Worm (Caenorhabditis elegans) whole organism, late embryonic: ENCODE data around the gene W05E10.5.

Experiments
- C08G9.2 ChIP-seq: sonication (generic microtip); optimal IDR thresholded peaks from 2 replicates; lab custom pipeline; 2016; ENCODE audit warnings: mild to moderate bottlenecking, missing genetic modification characterization, moderate library complexity, missing compliant biosample characterization
- C38D4.7 ChIP-seq: fragments of 200-800 bp; sonication (Bioruptor generic); optimal IDR thresholded peaks from 2 replicates; lab custom pipeline; 2018; ENCODE audit warnings: mild to moderate bottlenecking, missing genetic modification characterization, moderate library complexity, missing compliant biosample characterization
- Y22D7AL.16 ChIP-seq: sonication (generic microtip); optimal IDR thresholded peaks from 2 replicates; lab custom pipeline; 2016; ENCODE audit warnings: missing genetic modification characterization, missing compliant biosample characterization
- ahr-1 ChIP-seq: sonication (generic microtip); optimal IDR thresholded peaks from 2 replicates; lab custom pipeline; 2016; ENCODE audit warnings: missing genetic modification characterization, missing compliant biosample characterization
- ama-1 ChIP-seq: fragments of 150-350 bp; optimal IDR thresholded peaks from 2 replicates; lab custom pipeline; 2014
- ceh-14 ChIP-seq: sonication (generic microtip); optimal IDR thresholded peaks from 2 replicates; lab custom pipeline; 2016; ENCODE audit warnings: missing genotype, missing genetic modification characterization, missing compliant biosample characterization
- ceh-19 ChIP-seq: fragments of 200-800 bp; sonication (Bioruptor generic); optimal IDR thresholded peaks from 2 replicates; lab custom pipeline; 2018; ENCODE audit warnings: mild to moderate bottlenecking, missing genetic modification characterization, missing compliant biosample characterization
- ceh-24 ChIP-seq: sonication (generic microtip); optimal IDR thresholded peaks from 2 replicates; lab custom pipeline; 2016; ENCODE audit warnings: mild to moderate bottlenecking, missing genetic modification characterization, missing compliant biosample characterization
- ceh-45 ChIP-seq: fragments of 200-800 bp; sonication (Bioruptor generic); IDR thresholded peaks from 2 replicates; pipeline ENCODE4 v1.3.6; 2022; ENCODE audit warnings: missing genetic modification reagents, missing genetic modification characterization, missing compliant biosample characterization
- che-1 ChIP-seq: sonication (generic microtip); optimal IDR thresholded peaks from 2 replicates; lab custom pipeline; 2016; ENCODE audit warnings: mild to moderate bottlenecking, missing genetic modification characterization, missing compliant biosample characterization
- dve-1 ChIP-seq: sonication (generic microtip); optimal IDR thresholded peaks from 2 replicates; lab custom pipeline; 2017; ENCODE audit warnings: antibody characterized with exemption, mild to moderate bottlenecking, missing genetic modification characterization, missing compliant biosample characterization
- elt-2 ChIP-seq: sonication (generic microtip); optimal IDR thresholded peaks from 2 replicates; lab custom pipeline; 2016; ENCODE audit warnings: missing genetic modification reagents, missing genetic modification characterization, missing compliant biosample characterization
- ets-4 ChIP-seq: sonication (generic microtip); optimal IDR thresholded peaks from 2 replicates; lab custom pipeline; 2016; ENCODE audit warnings: missing genetic modification characterization, missing compliant biosample characterization
- fax-1 ChIP-seq: sonication (generic microtip); optimal IDR thresholded peaks from 2 replicates; lab custom pipeline; 2016; ENCODE audit warnings: missing genotype, missing genetic modification characterization, missing compliant biosample characterization
- fkh-10 ChIP-seq: fragments of 150-350 bp; optimal IDR thresholded peaks from 2 replicates; lab custom pipeline; 2014; ENCODE audit warnings: missing biosample characterization, missing genetic modification reagents, missing genetic modification characterization
- fkh-6 ChIP-seq: sonication (generic microtip); optimal IDR thresholded peaks from 2 replicates; lab custom pipeline; 2016; ENCODE audit warnings: missing genetic modification characterization, missing compliant biosample characterization
- gmeb-2 ChIP-seq: sonication (generic microtip); optimal IDR thresholded peaks from 2 replicates; lab custom pipeline; 2016; ENCODE audit warnings: missing genetic modification characterization, inconsistent platforms, missing compliant biosample characterization
- hlh-13 ChIP-seq: fragments of 200-800 bp; sonication (Bioruptor generic); optimal IDR thresholded peaks from 2 replicates; lab custom pipeline; 2018; ENCODE audit warnings: mild to moderate bottlenecking, missing genetic modification characterization, missing compliant biosample characterization
- hlh-15 ChIP-seq: sonication (generic microtip); optimal IDR thresholded peaks from 2 replicates; lab custom pipeline; 2016; ENCODE audit warnings: missing genetic modification characterization, missing compliant biosample characterization
- lim-6 ChIP-seq: sonication (generic microtip); optimal IDR thresholded peaks from 2 replicates; lab custom pipeline; 2016; ENCODE audit warnings: missing genetic modification characterization, missing compliant biosample characterization
- madf-2 ChIP-seq: sonication (generic microtip); optimal IDR thresholded peaks from 2 replicates; lab custom pipeline; 2017; ENCODE audit warnings: missing genetic modification characterization, missing compliant biosample characterization
- mec-3 ChIP-seq: sonication (generic microtip); optimal IDR thresholded peaks from 2 replicates; lab custom pipeline; 2016; ENCODE audit warnings: borderline replicate concordance, missing genetic modification characterization, missing compliant biosample characterization
- nfya-1 ChIP-seq: sonication (generic microtip); optimal IDR thresholded peaks from 2 replicates; lab custom pipeline; 2017; ENCODE audit warnings: missing genetic modification characterization, mild to moderate bottlenecking, missing compliant biosample characterization, antibody characterized with exemption, moderate library complexity
- nhr-11 ChIP-seq: fragments of 150-350 bp; optimal IDR thresholded peaks from 2 replicates; lab custom pipeline; 2014; ENCODE audit warnings: missing biosample characterization, missing genetic modification characterization
- odd-2 ChIP-seq: sonication (generic microtip); optimal IDR thresholded peaks from 2 replicates; lab custom pipeline; 2017; ENCODE audit warnings: antibody characterized with exemption, mild to moderate bottlenecking, missing genetic modification characterization, missing compliant biosample characterization
- pax-1 ChIP-seq: fragments of 150-350 bp; optimal IDR thresholded peaks from 2 replicates; lab custom pipeline; 2014; ENCODE audit warnings: missing biosample characterization, missing genetic modification characterization
- pha-2 ChIP-seq: sonication (generic microtip); optimal IDR thresholded peaks from 2 replicates; lab custom pipeline; 2017; ENCODE audit warnings: mild to moderate bottlenecking, missing genetic modification characterization, missing compliant biosample characterization
- pha-4 ChIP-seq: fragments of 150-350 bp; optimal IDR thresholded peaks from 2 replicates; lab custom pipeline; 2018; ENCODE audit warnings: missing biosample characterization, missing genetic modification reagents, missing genetic modification characterization
- ref-2 ChIP-seq: sonication (generic microtip); optimal IDR thresholded peaks from 2 replicates; lab custom pipeline; 2016; ENCODE audit warnings: missing genetic modification characterization, missing compliant biosample characterization
- rnt-1 ChIP-seq: sonication (generic microtip); optimal IDR thresholded peaks from 2 replicates; lab custom pipeline; 2016; ENCODE audit warnings: missing genetic modification characterization, missing compliant biosample characterization
- sox-2 ChIP-seq: fragments of 200-800 bp; sonication (Bioruptor generic); IDR thresholded peaks from 2 replicates; pipeline ENCODE4 v1.3.6; 2022; ENCODE audit warnings: missing genetic modification reagents, missing genetic modification characterization, missing compliant biosample characterization
- tbx-2 ChIP-seq: sonication (generic microtip); optimal IDR thresholded peaks from 2 replicates; lab custom pipeline; 2016; ENCODE audit warnings: missing genetic modification characterization, missing compliant biosample characterization
- tbx-7 ChIP-seq: sonication (generic microtip); optimal IDR thresholded peaks from 2 replicates; lab custom pipeline; 2016; ENCODE audit warnings: missing genotype, missing genetic modification characterization, missing compliant biosample characterization
- ttx-3 ChIP-seq: sonication (generic microtip); optimal IDR thresholded peaks from 2 replicates; lab custom pipeline; 2016; ENCODE audit warnings: missing genetic modification reagents, missing genetic modification characterization, missing compliant biosample characterization
- unc-3 ChIP-seq, 2 experiments: fragments of 200-800 bp in 1 of 2; sonication (Bioruptor generic) in 1 of 2; sonication (generic microtip) in 1 of 2; conservative IDR thresholded peaks in 1 of 2; optimal IDR thresholded peaks in 1 of 2; 2 replicates each; pipeline versions ENCODE4 v1.3.6 to Lab custom; 2016 to 2022; ENCODE audit warnings: missing compliant biosample characterization in 2 of 2, missing genetic modification characterization in 2 of 2, missing genetic modification reagents in 1 of 2
- unc-55 ChIP-seq: sonication (generic microtip); optimal IDR thresholded peaks from 2 replicates; lab custom pipeline; 2017; ENCODE audit warnings: missing biosample characterization, missing genetic modification reagents, missing genetic modification characterization
- unc-86 ChIP-seq: sonication (generic microtip); optimal IDR thresholded peaks from 2 replicates; lab custom pipeline; 2016; ENCODE audit warnings: missing genetic modification characterization, missing compliant biosample characterization

Gene W05E10.5

ce11 chrV:11667176-11667575, 28.3 kb downstream of the W05E10.5 start, which contains the start of gene F46F3.3:
Gene F46F3.3, plus strand, starts transcription at chrV:11667476.
- no peak for TF ChIP-seq fax-1 (tag; lab: Kevin White, UChicago)
- TF ChIP-seq madf-2, result no peak
- TF ChIP-seq ceh-45 (GFP tag; lab: Robert Waterston, UW), result no peak
- TF ChIP-seq nhr-11, result no peak
- TF ChIP-seq sox-2 (GFP tag; lab: Robert Waterston, UW), result no peak
- no peak for TF ChIP-seq fkh-10
- no peak for TF ChIP-seq pax-1 (tag; lab: Kevin White, UChicago)
- TF ChIP-seq ahr-1 (tag; lab: Kevin White, UChicago), result no peak
- no peak for TF ChIP-seq unc-3 (GFP tag; conservative IDR thresholded peaks at IDR 0.05; lab: Robert Waterston, UW)
- no peak for TF ChIP-seq unc-3 (tag; optimal IDR thresholded peaks at IDR 0.05; lab: Kevin White, UChicago)
- TF ChIP-seq tbx-7 (tag; lab: Kevin White, UChicago), result no peak
- TF ChIP-seq unc-55 (GFP tag; lab: Kevin White, UChicago), result no peak

ce11 chrV:11664875-11665384, 30.6 kb downstream of the W05E10.5 start, which contains the start of gene ceh-27:
Gene ceh-27, minus strand, starts transcription at chrV:11665102.
- TF ChIP-seq unc-55 (GFP tag; lab: Kevin White, UChicago), result no peak
- no peak for TF ChIP-seq gmeb-2 (tag; lab: Kevin White, UChicago)
- TF ChIP-seq pax-1 (tag; lab: Kevin White, UChicago), result no peak
- TF ChIP-seq ets-4, result no peak
- no peak for TF ChIP-seq ttx-3
- peak; percentile 71 for TF ChIP-seq nfya-1 (tag; lab: Kevin White, UChicago)
- peak; percentile 63 for TF ChIP-seq pha-2
- no peak for TF ChIP-seq sox-2 (GFP tag; lab: Robert Waterston, UW)
- no peak for TF ChIP-seq ama-1 (lab: Kevin White, UChicago)

ce11 chrV:11660566-11660965, 34.9 kb downstream of the W05E10.5 start:
- peak; percentile 43 for TF ChIP-seq pha-2
- TF ChIP-seq C08G9.2 (tag; lab: Kevin White, UChicago), result no peak
- TF ChIP-seq tbx-2 (tag; lab: Kevin White, UChicago), result peak; percentile 39

DNA sequence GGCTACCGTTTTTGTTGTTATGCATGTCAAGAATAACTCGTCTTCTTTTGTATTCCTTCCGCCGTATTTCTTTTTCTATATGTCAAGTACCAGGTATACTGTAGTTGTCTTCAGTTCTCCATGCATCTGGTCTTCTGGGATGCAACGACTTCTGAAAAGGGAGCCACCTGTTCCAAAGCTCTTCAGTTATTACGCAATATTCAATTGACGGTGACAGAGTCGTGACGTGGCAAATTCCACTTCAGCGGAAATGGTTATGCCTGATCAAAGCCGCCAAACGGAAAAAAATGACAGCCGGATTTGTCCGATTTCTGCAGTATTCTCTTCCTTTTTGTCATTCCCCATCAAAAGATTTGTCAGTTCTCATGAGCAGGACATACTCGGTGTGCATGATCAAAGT, 39.0 kb downstream of the W05E10.5 start:
- TF ChIP-seq rnt-1 (tag; lab: Kevin White, UChicago) (no peak), ceh-19 (no peak), C38D4.7 (GFP tag; lab: Kevin White, UChicago) (no peak), unc-55 (GFP tag; lab: Kevin White, UChicago) (no peak), lim-6 (tag; lab: Kevin White, UChicago) (no peak), ahr-1 (tag; lab: Kevin White, UChicago) (no peak), fkh-6 (no peak), sox-2 (GFP tag; lab: Robert Waterston, UW) (no peak), ceh-14 (tag; lab: Kevin White, UChicago) (no peak), ref-2 (tag; lab: Kevin White, UChicago) (no peak), mec-3 (no peak), unc-3 (GFP tag; conservative IDR thresholded peaks at IDR 0.05; lab: Robert Waterston, UW) (no peak), unc-3 (tag; optimal IDR thresholded peaks at IDR 0.05; lab: Kevin White, UChicago) (no peak), dve-1 (tag; lab: Kevin White, UChicago) (no peak), che-1 (tag; lab: Kevin White, UChicago) (no peak), ama-1 (lab: Kevin White, UChicago) (no peak)

DNA sequence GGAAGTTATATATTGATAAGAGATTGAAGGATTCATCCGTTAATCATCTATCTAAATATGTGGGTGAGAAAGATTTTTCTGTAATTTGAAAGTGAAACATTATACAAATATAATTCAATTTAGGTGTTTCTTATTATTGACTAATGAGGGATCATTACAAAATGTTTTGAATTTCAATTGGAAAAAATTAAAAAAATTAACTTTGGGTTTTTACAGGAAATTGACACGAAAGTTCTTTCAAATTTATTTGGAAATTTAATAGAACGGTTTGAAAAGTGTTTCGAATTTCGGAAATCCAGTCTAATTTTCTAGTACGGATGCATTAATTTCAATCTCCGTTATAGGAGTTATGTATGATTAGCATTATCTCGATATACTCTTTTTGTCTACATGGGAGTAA, 42.4 kb downstream of the W05E10.5 start:
- TF ChIP-seq hlh-13 (GFP tag; lab: Kevin White, UChicago) (no peak), Y22D7AL.16 (tag; lab: Kevin White, UChicago) (no peak), elt-2 (tag; lab: Kevin White, UChicago) (no peak), pha-4 (no peak), rnt-1 (tag; lab: Kevin White, UChicago) (no peak), unc-86 (no peak), hlh-15 (tag; lab: Kevin White, UChicago) (no peak), ceh-24 (tag; lab: Kevin White, UChicago) (no peak), odd-2 (tag; lab: Kevin White, UChicago) (no peak)
